Fruit fly (Drosophila melanogaster): ENCODE data around the gene CG14286.
A peak's percentile ranks its signal among the peaks of the same experiment; 100 is the strongest.

The CG14286 gene

dm6 chr3R:18991721-18992120 lies 32.2 kb upstream of the CG14286 start:
- TF ChIP-seq Dfd (GFP tag; optimal IDR thresholded peaks at IDR 0.05) (no peak), sv (GFP tag; optimal IDR thresholded peaks at IDR 0.05) (no peak), br (GFP tag; optimal IDR thresholded peaks at IDR 0.05) (no peak), brk (GFP tag; optimal IDR thresholded peaks at IDR 0.05) (no peak), woc (GFP tag; optimal IDR thresholded peaks at IDR 0.05) (no peak), CrebA (GFP tag; optimal IDR thresholded peaks at IDR 0.05; ENCODE audit: borderline replicate concordance) (no peak), Myc (optimal IDR thresholded peaks at IDR 0.05) (no peak), dmrt93B (GFP tag; optimal IDR thresholded peaks at IDR 0.05) (no peak), CG9705 (GFP tag; optimal IDR thresholded peaks at IDR 0.05) (no peak), psq (GFP tag; optimal IDR thresholded peaks at IDR 0.05) (no peak), N (GFP tag; optimal IDR thresholded peaks at IDR 0.05) (no peak), Rel (GFP tag; optimal IDR thresholded peaks at IDR 0.05) (no peak), Rel (tag; optimal IDR thresholded peaks at IDR 0.05) (no peak), HLH106 (tag; optimal IDR thresholded peaks at IDR 0.05) (no peak), h (GFP tag; optimal IDR thresholded peaks at IDR 0.05) (no peak), rgr (GFP tag; optimal IDR thresholded peaks at IDR 0.05) (no peak), Sp1 (GFP tag; optimal IDR thresholded peaks at IDR 0.05) (no peak), GATAd (GFP tag; optimal IDR thresholded peaks at IDR 0.05) (no peak), Hr83 (GFP tag; optimal IDR thresholded peaks at IDR 0.05; ENCODE audit: poor library complexity, severe bottlenecking) (no peak), Jra (GFP tag; optimal IDR thresholded peaks at IDR 0.05) (no peak), foxo (GFP tag; optimal IDR thresholded peaks at IDR 0.05) (no peak)

DNA sequence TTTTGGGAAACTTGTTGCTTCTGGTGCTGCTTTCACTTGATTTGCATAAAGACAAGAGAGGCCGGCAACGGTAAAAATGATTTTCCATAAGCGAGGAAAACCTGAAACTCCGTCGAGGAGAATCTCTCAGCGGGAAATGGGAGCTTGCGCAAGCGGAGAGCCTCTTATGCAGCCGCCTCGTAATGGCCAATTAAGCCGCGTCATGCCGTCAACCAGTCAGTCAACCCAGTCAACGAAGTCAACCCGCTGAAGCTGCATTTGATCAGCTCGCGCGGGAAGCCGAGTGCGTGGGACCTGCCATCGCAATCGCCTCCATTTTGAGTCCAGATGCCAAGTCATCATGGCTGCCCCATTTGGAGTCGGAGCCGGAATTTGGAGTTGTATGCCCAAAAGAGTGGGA lies 30.7 kb upstream of the CG14286 start:
- TF ChIP-seq Dif (GFP tag; optimal IDR thresholded peaks at IDR 0.05; ENCODE audit: partially characterized antibody) (no peak), Vsx2 (GFP tag; optimal IDR thresholded peaks at IDR 0.05; ENCODE audit: partially characterized antibody) (no peak), Hr83 (GFP tag; optimal IDR thresholded peaks at IDR 0.05; ENCODE audit: poor library complexity, severe bottlenecking) (no peak)

- TF ChIP-seq ey (GFP tag; optimal IDR thresholded peaks at IDR 0.05) (peak; percentile 81), Jra (GFP tag; optimal IDR thresholded peaks at IDR 0.05) (peak; percentile 50), HLH106 (tag; optimal IDR thresholded peaks at IDR 0.05) (peak; percentile 80), sage (GFP tag; optimal IDR thresholded peaks at IDR 0.05) (peak; percentile 67), Hr83 (GFP tag; optimal IDR thresholded peaks at IDR 0.05; ENCODE audit: poor library complexity, severe bottlenecking) (no peak), sv (GFP tag; optimal IDR thresholded peaks at IDR 0.05) (peak; percentile 51), GATAd (GFP tag; optimal IDR thresholded peaks at IDR 0.05) (no peak), Hr78 (GFP tag; optimal IDR thresholded peaks at IDR 0.05) (no peak), lola (GFP tag; optimal IDR thresholded peaks at IDR 0.05) (no peak), Rel (GFP tag; optimal IDR thresholded peaks at IDR 0.05) (peak; percentile 12), Rel (tag; optimal IDR thresholded peaks at IDR 0.05) (peak; percentile 73), Sp1 (GFP tag; optimal IDR thresholded peaks at IDR 0.05) (peak; percentile 80), rgr (GFP tag; optimal IDR thresholded peaks at IDR 0.05) (peak; percentile 80), Dif (GFP tag; optimal IDR thresholded peaks at IDR 0.05; ENCODE audit: partially characterized antibody) (no peak), usp (GFP tag; optimal IDR thresholded peaks at IDR 0.05) (no peak), h (GFP tag; optimal IDR thresholded peaks at IDR 0.05) (peak; percentile 88), OdsH (GFP tag; optimal IDR thresholded peaks at IDR 0.05) (peak; percentile 81), jim (GFP tag; optimal IDR thresholded peaks at IDR 0.05) (no peak), Vsx2 (GFP tag; optimal IDR thresholded peaks at IDR 0.05; ENCODE audit: partially characterized antibody) (no peak), fru (GFP tag; optimal IDR thresholded peaks at IDR 0.05) (peak; percentile 84), br (GFP tag; optimal IDR thresholded peaks at IDR 0.05) (peak; percentile 82), brk (GFP tag; optimal IDR thresholded peaks at IDR 0.05) (peak; percentile 72), dsf (GFP tag; optimal IDR thresholded peaks at IDR 0.05; ENCODE audit: borderline replicate concordance) (no peak), tai (GFP tag; optimal IDR thresholded peaks at IDR 0.05) (peak; percentile 52), Myc (optimal IDR thresholded peaks at IDR 0.05) (no peak), pan (optimal IDR thresholded peaks at IDR 0.05) (no peak), Mio (GFP tag; optimal IDR thresholded peaks at IDR 0.05) (no peak), N (GFP tag; optimal IDR thresholded peaks at IDR 0.05) (no peak), Dfd (GFP tag; optimal IDR thresholded peaks at IDR 0.05) (no peak), Hnf4 (GFP tag; optimal IDR thresholded peaks at IDR 0.05) (peak; percentile 76), psq (GFP tag; optimal IDR thresholded peaks at IDR 0.05) (peak; percentile 73), woc (GFP tag; optimal IDR thresholded peaks at IDR 0.05) (peak; percentile 62), Abd-B (GFP tag; optimal IDR thresholded peaks at IDR 0.05) (no peak), CrebA (GFP tag; optimal IDR thresholded peaks at IDR 0.05; ENCODE audit: borderline replicate concordance) (no peak), CG9705 (GFP tag; optimal IDR thresholded peaks at IDR 0.05) (no peak), dmrt93B (GFP tag; optimal IDR thresholded peaks at IDR 0.05) (peak; percentile 71), foxo (GFP tag; optimal IDR thresholded peaks at IDR 0.05) (peak in 1 of 2 experiments; percentile 84), dl (GFP tag; optimal IDR thresholded peaks at IDR 0.05; ENCODE audit: insufficient read depth in 1 of 2, partially characterized antibody in 2 of 2) (no peak), CG32264 (GFP tag; optimal IDR thresholded peaks at IDR 0.05) (peak; percentile 54)
Observed at dm6 chr3R:18995556-18996272, 28.2 kb upstream of the CG14286 start.

Data from whole organism, wandering third instar larva.